Fruit fly (Drosophila melanogaster): Measurements from ENCODE around the gene Ho.

Ho gene

DNA sequence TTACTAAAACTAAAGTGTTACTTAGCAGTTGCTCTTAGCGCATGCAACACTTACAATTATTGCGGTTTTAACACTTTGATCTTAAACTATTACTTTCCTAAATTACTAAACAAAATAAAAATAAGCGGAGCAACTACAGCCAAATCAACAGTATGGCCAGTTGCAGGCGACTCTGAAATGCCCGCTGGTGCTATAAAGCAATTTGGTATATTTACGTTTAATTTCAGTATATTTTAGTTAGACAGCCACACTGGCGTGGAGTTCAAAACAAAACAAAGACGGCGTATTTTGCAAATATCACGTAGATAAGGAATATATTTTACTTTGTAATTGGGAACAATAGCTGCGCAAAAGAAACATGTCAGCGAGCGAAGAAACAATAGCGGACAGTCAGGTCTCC is at the start of gene Ho, which contains the start of gene Taf12:
Ho (plus strand) TSS at position 231 of the 400 bp plus-strand sequence.
Taf12 (minus strand) TSS at position 178 of the 400 bp plus-strand sequence.
- TF ChIP-seq CTCF (optimal IDR thresholded peaks at IDR 0.05), result peak in 1 of 2 experiments; percentile 12
- TF ChIP-seq CG8478 (optimal IDR thresholded peaks at IDR 0.05), result no peak

DNA sequence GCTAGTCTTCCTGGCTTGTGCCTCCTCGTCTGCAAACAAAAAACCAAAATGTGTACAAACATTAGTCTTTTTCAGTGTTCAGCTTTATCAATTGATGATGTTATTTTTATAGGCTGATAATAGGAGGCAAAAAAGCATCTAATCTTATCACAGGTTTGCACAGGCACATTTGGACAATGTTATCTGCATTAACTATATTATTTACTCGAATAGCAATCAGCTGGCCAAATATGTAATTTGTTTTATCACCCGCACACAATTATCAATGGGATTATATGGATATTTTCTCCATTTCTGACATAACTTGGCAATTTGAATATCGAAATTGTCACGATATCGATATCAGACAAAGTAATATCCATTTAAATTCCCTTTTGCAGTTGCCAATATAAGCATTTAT is 42.0 kb upstream of the Ho start:
- TF ChIP-seq CTCF (optimal IDR thresholded peaks at IDR 0.05) (no peak), CG8478 (optimal IDR thresholded peaks at IDR 0.05) (no peak)

DNA sequence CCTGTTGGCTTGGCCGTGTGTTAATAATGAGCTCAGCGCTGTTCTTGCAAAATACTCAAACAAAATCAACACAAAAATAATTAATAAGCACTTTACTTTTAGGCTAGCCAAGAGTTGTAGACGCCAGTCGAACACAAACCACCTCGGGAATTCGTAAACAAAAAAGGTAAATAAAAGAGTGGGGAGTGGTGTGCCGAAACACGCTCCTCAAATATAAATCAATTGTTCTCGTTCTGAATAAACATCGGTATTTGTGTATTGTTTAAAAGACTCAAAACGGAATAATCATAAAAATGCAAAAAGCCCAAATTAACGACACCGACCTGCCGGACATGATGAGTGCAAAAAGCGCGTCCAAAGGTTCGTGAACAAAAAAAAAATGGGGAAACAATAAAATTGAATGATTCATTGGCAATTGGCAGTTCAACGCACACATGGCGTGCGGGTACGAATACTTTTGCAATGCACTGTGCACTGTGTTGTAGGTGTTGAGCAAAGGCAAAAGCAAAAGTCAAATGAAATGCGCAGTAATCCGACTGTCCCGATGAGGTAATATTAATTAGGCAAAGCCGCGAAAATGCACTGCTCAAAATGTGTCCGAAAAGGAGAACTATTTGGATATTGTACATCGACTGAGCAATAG is 39.5 kb upstream of the Ho start:
- TF ChIP-seq CTCF (optimal IDR thresholded peaks at IDR 0.05) (no peak), CG8478 (optimal IDR thresholded peaks at IDR 0.05) (no peak)

DNA sequence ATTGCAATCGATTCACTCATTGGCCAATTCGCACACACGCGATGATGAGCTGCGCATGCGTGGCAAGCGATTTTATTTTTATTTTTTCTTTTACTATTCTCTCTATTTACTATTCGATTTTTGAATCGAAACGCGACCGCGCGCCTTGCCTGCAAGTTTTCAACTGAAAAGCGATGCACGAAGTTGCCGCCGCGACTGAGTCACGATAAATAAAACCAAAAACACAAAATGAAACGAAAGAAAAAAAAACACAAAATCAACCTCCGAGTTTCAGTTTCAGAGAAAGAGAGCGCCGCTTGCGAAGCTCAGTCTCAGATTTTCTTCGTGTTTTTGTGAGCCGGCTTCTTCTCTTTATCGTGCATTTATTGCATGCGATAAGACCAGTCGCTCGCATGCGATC is 32.7 kb upstream of the Ho start:
- no peak for TF ChIP-seq CTCF (optimal IDR thresholded peaks at IDR 0.05)
- TF ChIP-seq CG8478 (optimal IDR thresholded peaks at IDR 0.05), result no peak

DNA sequence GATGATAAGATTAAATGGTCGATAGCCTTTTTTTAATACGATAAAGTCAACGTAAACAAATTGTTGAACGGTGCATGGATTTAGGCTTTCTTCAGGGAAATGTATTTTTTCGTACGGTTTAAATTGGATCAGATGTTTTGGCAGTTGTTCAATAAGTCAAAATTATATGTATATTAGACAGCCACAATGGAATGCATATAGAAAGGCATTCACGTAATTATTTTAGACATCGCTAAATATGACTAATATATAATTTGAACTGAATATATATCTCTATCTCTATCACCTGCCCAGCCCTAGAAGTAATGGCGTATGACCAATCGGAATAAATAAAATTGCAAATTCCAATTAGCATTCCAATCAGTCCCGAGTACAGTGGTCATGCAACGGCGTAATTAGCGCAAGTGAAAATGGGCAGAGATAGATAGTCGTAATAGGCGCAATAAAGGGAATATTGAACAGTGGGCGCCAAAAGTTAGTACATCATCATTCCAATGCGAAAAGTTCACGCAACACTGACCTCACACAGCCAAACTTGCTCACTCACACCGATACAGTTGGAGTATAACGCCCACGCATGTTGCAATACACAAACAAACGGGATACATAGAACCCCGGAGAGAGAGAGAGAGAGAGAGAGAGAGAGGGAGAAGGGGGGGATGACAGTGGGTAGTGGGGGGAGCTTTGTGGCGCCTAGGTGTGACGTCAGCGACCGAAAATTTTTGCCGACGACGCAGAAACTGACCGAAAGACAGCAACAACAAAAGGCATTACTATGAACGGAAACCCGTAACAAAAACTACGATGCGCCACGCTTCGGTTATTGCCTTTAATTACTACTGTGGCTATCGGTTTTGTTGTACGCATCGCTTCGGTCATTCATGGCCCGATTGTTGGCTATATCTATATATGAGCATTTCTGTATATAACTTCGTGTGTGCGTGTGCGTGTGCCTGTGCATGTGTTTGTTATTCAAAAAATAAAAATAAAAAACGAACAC is 30.9 kb upstream of the Ho start:
- TF ChIP-seq CG8478 (optimal IDR thresholded peaks at IDR 0.05), result no peak
- TF ChIP-seq CTCF (optimal IDR thresholded peaks at IDR 0.05), result no peak

DNA sequence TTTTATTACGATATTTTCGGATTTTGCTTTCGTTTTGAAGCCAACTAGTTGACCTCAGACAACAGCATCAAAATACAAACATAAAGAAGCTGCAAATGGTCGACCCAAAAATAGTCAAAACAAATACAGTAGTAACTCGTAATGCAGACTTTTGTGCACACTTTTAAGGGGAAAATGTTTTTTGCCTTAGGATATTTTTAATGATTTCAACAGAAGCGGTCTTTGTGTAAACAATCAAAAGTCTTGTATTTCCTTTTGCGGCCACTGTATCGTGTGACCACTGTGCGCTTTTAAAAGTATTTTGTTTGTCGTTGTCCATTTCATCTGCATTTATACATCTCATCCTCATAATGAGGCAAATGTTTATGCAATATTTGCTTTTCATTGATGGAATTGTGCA is 30.1 kb upstream of the Ho start:
- TF ChIP-seq CTCF (optimal IDR thresholded peaks at IDR 0.05), result no peak
- no peak for TF ChIP-seq CG8478 (optimal IDR thresholded peaks at IDR 0.05)

DNA sequence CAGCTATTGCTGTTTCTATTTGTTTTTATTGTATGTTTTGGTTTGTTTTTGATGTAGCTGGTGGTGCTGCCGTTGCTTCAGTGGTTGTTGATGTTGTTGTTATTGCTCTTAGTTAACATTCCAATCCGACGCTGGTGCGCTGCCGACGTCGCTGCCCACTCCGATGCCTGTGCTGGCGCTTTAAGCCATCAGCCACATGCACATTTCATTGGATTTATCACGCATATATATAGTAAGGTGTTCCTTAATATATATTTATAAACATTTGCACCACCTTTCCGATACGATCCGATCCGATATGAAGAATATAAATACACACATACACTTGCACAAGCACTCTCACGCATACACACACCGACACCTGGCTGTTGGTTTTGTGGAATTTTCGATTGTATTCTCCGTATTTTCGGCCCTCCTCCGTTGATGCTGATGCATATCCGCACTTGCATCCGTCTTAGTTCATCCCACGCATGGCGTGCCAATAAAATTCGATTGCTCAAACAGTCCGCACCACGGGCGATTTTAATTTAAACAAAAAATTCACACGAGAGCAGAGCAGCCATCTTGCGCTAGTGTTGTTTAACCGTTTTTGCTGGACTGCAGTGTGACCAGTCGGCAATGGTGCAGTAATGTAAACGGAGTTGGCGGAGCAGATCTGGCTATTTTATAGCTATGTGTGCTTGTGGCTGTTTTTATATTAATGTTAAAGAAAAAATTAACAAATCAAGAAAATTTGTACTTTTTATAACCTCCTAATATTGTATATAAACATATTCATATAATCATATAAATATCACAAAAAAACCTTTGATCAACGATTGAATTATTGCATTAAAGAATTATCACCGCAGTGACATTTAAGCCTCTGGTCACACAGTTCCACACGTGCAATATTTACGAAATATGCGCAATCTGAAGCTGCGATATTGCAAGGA is 29.2 kb upstream of the Ho start, which contains the start of the genes Csk and Elp1:
Csk (minus strand) TSS at position 602 of the 935 bp plus-strand sequence.
Elp1 (plus strand) TSS at position 867 of the 935 bp plus-strand sequence.
- TF ChIP-seq CTCF (optimal IDR thresholded peaks at IDR 0.05), result no peak
- no peak for TF ChIP-seq CG8478 (optimal IDR thresholded peaks at IDR 0.05)

DNA sequence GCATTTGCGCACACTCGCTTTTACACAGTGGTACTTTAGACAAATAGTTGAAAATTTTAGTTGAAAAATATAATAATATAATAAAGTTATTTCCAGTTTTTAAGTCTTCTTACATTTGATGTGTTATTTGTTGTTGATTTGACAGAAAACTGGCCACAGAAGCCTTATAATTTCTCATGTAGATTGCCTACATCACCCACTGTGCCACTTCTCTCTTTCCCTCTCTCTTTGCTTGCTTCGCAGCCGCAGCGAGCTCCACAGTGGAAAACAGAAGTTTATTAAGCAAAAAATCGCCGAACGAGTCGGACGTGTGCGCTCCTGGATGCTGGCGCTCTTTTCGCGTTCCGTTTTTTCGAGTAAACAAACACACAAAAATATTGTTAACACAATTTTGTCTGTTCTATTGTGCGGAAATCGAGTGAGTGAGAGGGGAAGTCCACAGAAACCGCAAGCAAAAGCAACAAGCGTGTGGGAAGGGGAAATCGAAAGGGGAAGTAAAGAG is 23.6 kb upstream of the Ho start, which contains the start of gene CG42327:
CG42327 (plus strand) TSS at position 277 of the 502 bp plus-strand sequence.
- no peak for TF ChIP-seq CTCF (optimal IDR thresholded peaks at IDR 0.05)
- no peak for TF ChIP-seq CG8478 (optimal IDR thresholded peaks at IDR 0.05)

DNA sequence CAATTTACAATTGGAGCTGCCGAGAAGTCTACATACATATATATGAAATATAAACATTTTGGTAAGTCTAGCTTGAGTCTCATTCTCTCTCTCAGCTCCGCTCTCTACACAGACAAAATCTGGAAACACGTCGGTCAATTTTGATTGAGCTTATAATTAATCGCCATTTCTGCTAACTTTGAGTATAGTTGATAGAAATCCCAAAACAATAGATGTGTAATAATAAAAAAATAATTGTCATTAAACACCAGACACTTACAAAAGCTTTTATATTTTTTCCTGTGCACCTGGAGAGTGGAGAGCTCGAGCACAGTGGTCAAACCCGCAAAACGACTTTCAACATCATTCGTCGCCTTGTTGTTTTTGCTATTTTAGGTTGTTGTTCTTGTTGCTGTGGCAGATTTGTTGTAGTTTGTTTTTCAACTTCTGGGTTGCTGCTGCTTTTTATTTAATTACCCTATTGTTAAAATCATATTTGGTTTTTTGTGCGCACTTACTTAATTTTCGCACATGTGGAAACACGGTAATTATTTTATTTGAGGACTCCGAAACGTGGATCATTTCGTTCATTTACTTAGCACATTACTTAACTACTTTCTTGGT is 22.8 kb upstream of the Ho start:
- no peak for TF ChIP-seq CG8478 (optimal IDR thresholded peaks at IDR 0.05)
- TF ChIP-seq CTCF (optimal IDR thresholded peaks at IDR 0.05), result no peak

DNA sequence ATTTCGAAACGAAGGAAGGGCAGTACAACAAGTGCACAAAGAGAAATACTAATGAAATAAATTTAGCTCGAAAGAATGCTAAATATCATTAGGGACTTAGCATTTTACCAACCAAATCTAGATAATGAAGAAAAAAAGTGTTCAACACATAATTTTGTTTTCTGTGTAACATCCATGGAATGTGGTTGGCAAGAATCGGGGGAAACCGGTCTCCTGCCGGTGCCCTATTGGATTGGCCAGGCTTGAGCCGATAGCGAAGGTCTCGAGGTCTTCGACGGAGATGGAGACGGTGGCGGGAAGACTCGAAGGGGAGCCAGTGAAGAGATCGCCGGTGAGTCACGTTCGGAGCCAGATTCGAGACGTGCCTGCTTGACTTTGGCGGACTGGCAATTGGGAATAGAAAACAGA is 21.8 kb upstream of the Ho start:
- TF ChIP-seq CG8478 (optimal IDR thresholded peaks at IDR 0.05), result no peak
- TF ChIP-seq CTCF (optimal IDR thresholded peaks at IDR 0.05), result no peak

DNA sequence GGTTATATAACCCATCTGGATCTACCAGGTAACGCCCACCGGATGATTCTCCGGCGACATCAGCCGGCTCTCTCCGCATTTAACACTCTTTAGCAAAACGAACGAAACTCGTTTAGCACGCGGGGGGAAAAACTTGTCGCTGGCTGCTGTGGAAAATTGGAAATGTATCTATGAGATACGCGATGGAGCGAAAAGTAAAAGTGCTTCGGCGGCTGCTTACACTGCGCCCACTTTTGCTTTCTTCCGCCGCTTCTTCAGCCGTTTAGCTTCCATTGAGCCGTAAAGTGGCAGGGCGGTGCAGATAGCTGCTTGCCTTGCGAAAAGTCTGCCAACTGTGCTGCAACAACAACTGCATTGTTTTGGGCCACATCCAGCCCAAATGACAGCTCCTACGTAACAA is 18.4 kb upstream of the Ho start:
- no peak for TF ChIP-seq CG8478 (optimal IDR thresholded peaks at IDR 0.05)
- no peak for TF ChIP-seq CTCF (optimal IDR thresholded peaks at IDR 0.05)

DNA sequence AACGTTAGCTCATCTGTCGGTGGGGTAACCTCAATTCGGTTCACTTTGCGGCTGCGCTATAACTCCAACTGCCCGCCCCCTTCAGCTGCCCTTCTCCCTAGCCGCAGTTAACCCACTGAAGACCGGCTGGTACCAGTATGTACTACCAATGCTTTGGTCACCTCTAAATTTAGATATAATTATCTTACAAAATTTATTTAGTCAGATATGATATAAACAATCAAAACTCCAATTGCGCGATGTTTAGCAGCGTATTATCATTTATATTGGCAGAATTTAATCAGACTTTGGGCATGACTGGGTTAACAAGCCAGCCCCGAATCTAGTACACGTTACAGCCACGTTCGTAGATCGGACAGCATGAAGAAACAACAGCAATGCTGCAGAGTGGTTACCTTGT is 17.8 kb upstream of the Ho start:
- no peak for TF ChIP-seq CG8478 (optimal IDR thresholded peaks at IDR 0.05)
- TF ChIP-seq CTCF (optimal IDR thresholded peaks at IDR 0.05), result no peak

DNA sequence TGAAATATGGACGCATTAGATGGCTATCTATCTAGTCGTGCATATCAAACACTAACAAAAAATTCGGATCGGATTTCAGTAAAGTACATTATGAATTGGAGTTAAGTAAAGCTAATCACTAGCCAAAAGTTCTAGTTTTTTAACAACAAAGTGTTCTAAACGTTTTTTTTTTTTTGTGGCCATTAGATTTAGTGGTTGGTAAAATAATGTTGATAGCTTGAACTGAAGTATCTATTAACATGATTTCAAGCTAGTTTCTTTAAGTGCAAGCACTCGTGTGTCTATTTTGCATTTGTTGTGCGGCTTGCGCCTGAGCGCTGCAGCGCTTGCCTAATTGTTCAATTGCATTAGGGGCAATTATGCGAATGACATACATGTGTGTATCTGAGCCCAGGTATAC is 16.9 kb upstream of the Ho start:
- TF ChIP-seq CTCF (optimal IDR thresholded peaks at IDR 0.05) (no peak), CG8478 (optimal IDR thresholded peaks at IDR 0.05) (no peak)

DNA sequence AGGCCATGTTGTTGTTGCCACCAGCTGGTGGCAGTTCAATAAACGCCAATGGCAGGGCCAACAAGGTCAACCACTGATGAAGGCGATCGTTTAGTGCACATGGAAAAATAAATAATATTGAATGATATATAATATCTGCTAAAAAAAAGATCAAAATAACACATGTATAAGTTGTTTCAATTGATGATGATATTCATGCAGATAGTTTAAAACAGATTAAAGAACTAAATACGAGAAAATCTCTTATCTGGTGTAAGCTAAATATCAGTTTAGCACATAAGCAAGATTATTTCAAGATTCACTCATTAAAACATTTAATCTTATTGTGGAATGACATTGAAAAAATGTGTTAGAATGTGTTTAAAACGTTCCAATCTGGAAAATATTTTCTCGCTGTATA is 16.1 kb upstream of the Ho start:
- no peak for TF ChIP-seq CG8478 (optimal IDR thresholded peaks at IDR 0.05)
- TF ChIP-seq CTCF (optimal IDR thresholded peaks at IDR 0.05), result no peak
